Fruit fly (Drosophila melanogaster): ENCODE data around the gene Sod1.
A peak's percentile ranks its signal among the peaks of the same experiment; 100 is the strongest.

Sod1 gene

dm6 chr3L:11118627-11119395, 5.3 kb upstream of the Sod1 start (continued):
- no peak for TF ChIP-seq Bgb (GFP tag; IDR thresholded peaks at IDR 0.05; ENCODE audit: partially characterized antibody)
- no peak for TF ChIP-seq Dip2 (GFP tag; IDR thresholded peaks at IDR 0.05)
- peak; percentile 96 for TF ChIP-seq CG4360 (GFP tag; IDR thresholded peaks at IDR 0.05)
- TF ChIP-seq Rfx (GFP tag; IDR thresholded peaks at IDR 0.05): peak; percentile 65; the same call in 1 of the 2 replicates
- TF ChIP-seq salm (tag; optimal IDR thresholded peaks at IDR 0.05): peak; percentile 37
- peak; percentile 77 to 78 for TF ChIP-seq Trl (optimal IDR thresholded peaks at IDR 0.05)
- TF ChIP-seq Trl (GFP tag; optimal IDR thresholded peaks at IDR 0.05): peak; percentile 59
- TF ChIP-seq Hmr (GFP tag; optimal IDR thresholded peaks at IDR 0.05): peak; percentile 89
- TF ChIP-seq CG4617 (GFP tag; optimal IDR thresholded peaks at IDR 0.05; ENCODE audit: borderline replicate concordance): peak; percentile 12
- TF ChIP-seq GATAe (GFP tag; conservative IDR thresholded peaks at IDR 0.05): no peak
- peak; percentile 17 for TF ChIP-seq ERR (GFP tag; optimal IDR thresholded peaks at IDR 0.05)
- TF ChIP-seq Atf6 (GFP tag; IDR thresholded peaks at IDR 0.05): peak; percentile 81

dm6 chr3L:11117733-11118132, 4.2 kb upstream of the Sod1 start:
- TF ChIP-seq amos (GFP tag; IDR thresholded peaks at IDR 0.05; ENCODE audit: partially characterized antibody) (no peak), tx (GFP tag; optimal IDR thresholded peaks at IDR 0.05) (no peak), Myb (GFP tag; optimal IDR thresholded peaks at IDR 0.05) (no peak), danr (GFP tag; IDR thresholded peaks at IDR 0.05) (no peak), CG10147 (GFP tag; optimal IDR thresholded peaks at IDR 0.05) (no peak), Ets65A (GFP tag) (peak; percentile 27), Dfd (GFP tag; optimal IDR thresholded peaks at IDR 0.05) (peak in 1 of 2 experiments; percentile 14), Awh (GFP tag; IDR thresholded peaks at IDR 0.05) (0 out of 2 replicates have a peak, but pooled peaks have one; percentile 21), Ptx1 (GFP tag; IDR thresholded peaks at IDR 0.05) (no peak), pfk (GFP tag; optimal IDR thresholded peaks at IDR 0.05) (no peak), sna (GFP tag; IDR thresholded peaks at IDR 0.05; ENCODE audit: partially characterized antibody) (0 out of 2 replicates have a peak, but pooled peaks have one; percentile 12), Oli (tag; optimal IDR thresholded peaks at IDR 0.05) (no peak), cato (GFP tag; optimal IDR thresholded peaks at IDR 0.05; ENCODE audit: borderline replicate concordance) (no peak), CG15479 (GFP tag; optimal IDR thresholded peaks at IDR 0.05) (no peak), Dref (GFP tag; IDR thresholded peaks at IDR 0.05) (no peak), H2.0 (GFP tag; IDR thresholded peaks at IDR 0.05) (no peak), CG2202 (tag; optimal IDR thresholded peaks at IDR 0.05) (no peak), Rfx (GFP tag; IDR thresholded peaks at IDR 0.05) (no peak), oc (tag; optimal IDR thresholded peaks at IDR 0.05) (no peak), Doc2 (GFP tag; IDR thresholded peaks at IDR 0.05) (no peak), CG17361 (GFP tag; IDR thresholded peaks at IDR 0.05) (no peak), D (optimal IDR thresholded peaks at IDR 0.05) (no peak), D (GFP tag; optimal IDR thresholded peaks at IDR 0.05) (no peak), aop (GFP tag; IDR thresholded peaks at IDR 0.05) (no peak), Bgb (GFP tag; IDR thresholded peaks at IDR 0.05; ENCODE audit: partially characterized antibody) (no peak), chinmo (GFP tag; IDR thresholded peaks at IDR 0.05; ENCODE audit: partially characterized antibody) (0 out of 4 replicates have a peak, but pooled peaks have one; percentile 14), ac (GFP tag; optimal IDR thresholded peaks at IDR 0.05) (no peak), Xbp1 (GFP tag; optimal IDR thresholded peaks at IDR 0.05) (no peak), Abd-B (GFP tag; optimal IDR thresholded peaks at IDR 0.05) (no peak), Camta (GFP tag; optimal IDR thresholded peaks at IDR 0.05) (no peak), CG4360 (GFP tag; IDR thresholded peaks at IDR 0.05) (peak; percentile 98), HLH54F (GFP tag; optimal IDR thresholded peaks at IDR 0.05) (no peak), ci (GFP tag; IDR thresholded peaks at IDR 0.05) (peak; percentile 39; the same call in 1 of the 3 replicates), org-1 (GFP tag; optimal IDR thresholded peaks at IDR 0.05) (no peak), NFAT (GFP tag; IDR thresholded peaks at IDR 0.05) (no peak), run (tag; optimal IDR thresholded peaks at IDR 0.05) (no peak), Spps (tag; optimal IDR thresholded peaks at IDR 0.05) (no peak), PHDP (tag; optimal IDR thresholded peaks at IDR 0.05) (no peak), Fer1 (GFP tag; optimal IDR thresholded peaks at IDR 0.05) (no peak)

Measured in whole organism, embryonic.